Worm (Caenorhabditis elegans) whole organism, early embryonic: ENCODE data around the gene ZK1127.4.

Experiments used
- B0310.2 ChIP-seq: sonication (generic microtip); optimal IDR thresholded peaks from 2 replicates; lab custom pipeline; 2016; ENCODE audit warnings: mild to moderate bottlenecking, missing genetic modification characterization, missing compliant biosample characterization
- F13C5.2 ChIP-seq: sonication (generic microtip); optimal IDR thresholded peaks from 2 replicates; lab custom pipeline; 2017; ENCODE audit warnings: mild to moderate bottlenecking, missing genetic modification characterization, inconsistent platforms, missing compliant biosample characterization
- aly-1 ChIP-seq: sonication (generic microtip); optimal IDR thresholded peaks from 2 replicates; lab custom pipeline; 2016; ENCODE audit warnings: missing genetic modification characterization, missing compliant biosample characterization
- ama-1 ChIP-seq: fragments of 150-350 bp; optimal IDR thresholded peaks from 2 replicates; lab custom pipeline; 2014
- ceh-13 ChIP-seq: fragments of 200-800 bp; sonication (Bioruptor generic); optimal IDR thresholded peaks from 2 replicates; lab custom pipeline; 2018; ENCODE audit warnings: mild to moderate bottlenecking, missing genetic modification characterization, missing compliant biosample characterization
- ceh-36 ChIP-seq: sonication (generic microtip); optimal IDR thresholded peaks from 2 replicates; lab custom pipeline; 2016; ENCODE audit warnings: missing genetic modification characterization, inconsistent platforms, missing compliant biosample characterization
- flt-1 ChIP-seq: fragments of 200-800 bp; sonication (Bioruptor generic); IDR thresholded peaks from 2 replicates; pipeline ENCODE4 v1.3.6; 2022; ENCODE audit warnings: missing genetic modification characterization, missing compliant biosample characterization
- hmg-4 ChIP-seq: fragments of 200-800 bp; sonication (Bioruptor generic); optimal IDR thresholded peaks from 2 replicates; lab custom pipeline; 2018; ENCODE audit warnings: mild to moderate bottlenecking, missing genetic modification characterization, missing compliant biosample characterization
- hnd-1 ChIP-seq: sonication (generic microtip); optimal IDR thresholded peaks from 2 replicates; lab custom pipeline; 2016; ENCODE audit warnings: missing genetic modification characterization, missing compliant biosample characterization
- pes-1 ChIP-seq: fragments of 200-800 bp; sonication (Bioruptor generic); IDR thresholded peaks from 2 replicates; pipeline ENCODE4 v1.3.6; 2022; ENCODE audit warnings: missing genetic modification reagents, missing genetic modification characterization, missing compliant biosample characterization
- scrt-1 ChIP-seq: fragments of 200-800 bp; sonication (Bioruptor generic); IDR thresholded peaks from 2 replicates; pipeline ENCODE4 v1.3.6; 2022; ENCODE audit warnings: missing genetic modification characterization, missing compliant biosample characterization
- sea-1 ChIP-seq: fragments of 200-800 bp; sonication (Bioruptor generic); conservative IDR thresholded peaks from 2 replicates; pipeline ENCODE4 v1.3.6; 2022; ENCODE audit warnings: missing genetic modification characterization, missing compliant biosample characterization
- tbx-11 ChIP-seq: fragments of 200-800 bp; sonication (Bioruptor generic); IDR thresholded peaks from 2 replicates; pipeline ENCODE4 v1.3.6; 2022; ENCODE audit warnings: missing genetic modification characterization, missing compliant biosample characterization
- tbx-37 ChIP-seq: fragments of 200-800 bp; sonication (Bioruptor generic); conservative IDR thresholded peaks from 2 replicates; pipeline ENCODE4 v1.3.6; 2022; ENCODE audit warnings: missing genetic modification reagents, missing genetic modification characterization, missing compliant biosample characterization
- tra-4 ChIP-seq: sonication (generic microtip); optimal IDR thresholded peaks from 2 replicates; lab custom pipeline; 2017; ENCODE audit warnings: missing genetic modification characterization, missing compliant biosample characterization

ZK1127.4 gene

ce11 chrII:7093339-7093821 lies 39.6 kb downstream of the ZK1127.4 start, which contains the start of gene T02G5.3:
Gene T02G5.3, plus strand, starts transcription at chrII:7093389.
- TF ChIP-seq pes-1 (GFP tag; lab: Robert Waterston, UW) (no peak), sea-1 (GFP tag; lab: Robert Waterston, UW) (0 out of 2 replicates have a peak, but pooled peaks have one; percentile 18), B0310.2 (tag; lab: Kevin White, UChicago) (peak; percentile 19)

- TF ChIP-seq B0310.2 (tag; lab: Kevin White, UChicago) (no peak), sea-1 (GFP tag; lab: Robert Waterston, UW) (no peak), scrt-1 (GFP tag; lab: Robert Waterston, UW) (no peak)
Observed at ce11 chrII:7095970-7096369, 42.2 kb downstream of the ZK1127.4 start.

DNA sequence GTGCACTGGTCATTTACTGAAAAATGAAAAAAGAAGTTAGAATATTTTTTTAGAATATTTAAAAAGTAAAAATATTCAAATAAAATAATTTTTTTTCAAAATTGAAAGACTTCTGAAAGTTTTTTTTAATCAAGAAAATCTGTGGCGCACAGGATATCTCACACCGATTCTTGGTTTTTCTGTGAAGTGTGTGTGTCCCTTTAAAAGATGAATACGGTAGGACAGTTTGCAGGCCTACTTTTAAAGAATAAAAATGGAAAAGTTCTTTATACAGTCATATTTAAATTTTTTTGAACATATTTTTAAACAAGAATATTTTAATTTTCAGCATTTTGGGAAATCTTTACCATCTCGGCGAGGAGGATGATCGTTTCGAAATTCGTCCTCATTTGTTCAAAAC lies 44.8 kb downstream of the ZK1127.4 start, which contains the start of gene mct-5:
Gene mct-5 (minus strand): TSS at position 16 of the 400 bp plus-strand sequence.
- TF ChIP-seq tbx-11 (GFP tag; lab: Robert Waterston, UW) (no peak), tbx-37 (GFP tag; lab: Robert Waterston, UW) (no peak), scrt-1 (GFP tag; lab: Robert Waterston, UW) (no peak), pes-1 (GFP tag; lab: Robert Waterston, UW) (no peak), aly-1 (tag; lab: Kevin White, UChicago) (no peak), ama-1 (no peak), ceh-36 (no peak), ceh-13 (GFP tag; lab: Kevin White, UChicago) (no peak)

ce11 chrII:7099231-7099630 lies 45.5 kb downstream of the ZK1127.4 start:
- TF ChIP-seq tra-4 (no peak), tbx-37 (GFP tag; lab: Robert Waterston, UW) (no peak), hnd-1 (tag; lab: Kevin White, UChicago) (no peak), tbx-11 (GFP tag; lab: Robert Waterston, UW) (no peak), ceh-13 (GFP tag; lab: Kevin White, UChicago) (no peak), ama-1 (no peak), scrt-1 (GFP tag; lab: Robert Waterston, UW) (no peak)

ce11 chrII:7100838-7101237 lies 47.1 kb downstream of the ZK1127.4 start, which contains the start of gene mmaa-1:
Gene mmaa-1, minus strand, starts transcription at chrII:7101165.
- TF ChIP-seq flt-1 (GFP tag; lab: Robert Waterston, UW) (no peak), tbx-37 (GFP tag; lab: Robert Waterston, UW) (no peak), tbx-11 (GFP tag; lab: Robert Waterston, UW) (no peak), ama-1 (no peak), scrt-1 (GFP tag; lab: Robert Waterston, UW) (no peak), tra-4 (no peak)

- TF ChIP-seq sea-1 (GFP tag; lab: Robert Waterston, UW) (no peak), hmg-4 (GFP tag; lab: Kevin White, UChicago) (no peak), scrt-1 (GFP tag; lab: Robert Waterston, UW) (no peak), tra-4 (no peak)
Observed at ce11 chrII:7102288-7102687, 48.5 kb downstream of the ZK1127.4 start.

DNA sequence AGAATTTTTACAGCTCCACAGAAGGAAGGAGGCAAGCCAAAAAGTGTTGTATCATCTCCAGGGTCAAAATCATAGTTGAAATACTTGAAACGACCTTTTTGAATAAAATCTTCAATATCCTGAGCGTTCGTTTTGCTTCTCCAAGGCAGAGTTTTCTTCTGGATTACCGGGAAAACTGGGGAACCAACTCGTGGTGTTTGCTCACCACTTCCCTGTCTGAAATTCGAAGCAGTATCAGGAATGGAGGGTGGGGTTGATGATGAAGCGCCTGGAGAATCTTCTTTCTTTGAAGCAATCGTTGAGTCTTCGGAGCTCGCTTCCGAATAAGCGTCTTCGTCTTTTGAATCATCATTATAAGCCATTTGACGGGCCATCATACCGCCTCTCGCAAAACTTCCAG lies 49.4 kb downstream of the ZK1127.4 start:
- no peak for TF ChIP-seq pes-1 (GFP tag; lab: Robert Waterston, UW)
- TF ChIP-seq F13C5.2: no peak
